Worm (Caenorhabditis elegans): ENCODE measurements around the gene C50D2.6.

Gene C50D2.6

ce11 chrII:57873-58272 lies 26.4 kb upstream of the C50D2.6 start:
- TF ChIP-seq fax-1 (tag; optimal IDR thresholded peaks at IDR 0.05): no peak
- TF ChIP-seq ahr-1 (tag; optimal IDR thresholded peaks at IDR 0.05): no peak
- TF ChIP-seq C38D4.7 (GFP tag; optimal IDR thresholded peaks at IDR 0.05): no peak
- no peak for TF ChIP-seq hlh-8 (tag; optimal IDR thresholded peaks at IDR 0.05)
- TF ChIP-seq npax-4 (tag; optimal IDR thresholded peaks at IDR 0.05): no peak
- no peak for TF ChIP-seq nhr-11 (tag; optimal IDR thresholded peaks at IDR 0.05)
- TF ChIP-seq eyg-1 (tag; optimal IDR thresholded peaks at IDR 0.05): no peak
- TF ChIP-seq ceh-6 (GFP tag; optimal IDR thresholded peaks at IDR 0.05): no peak
- no peak for TF ChIP-seq unc-55 (GFP tag; optimal IDR thresholded peaks at IDR 0.05)
- no peak for TF ChIP-seq C08G9.2 (tag; optimal IDR thresholded peaks at IDR 0.05)
- no peak for TF ChIP-seq hlh-6 (tag; optimal IDR thresholded peaks at IDR 0.05)
- TF ChIP-seq gmeb-2 (tag; optimal IDR thresholded peaks at IDR 0.05): no peak
- no peak for TF ChIP-seq unc-3 (GFP tag; conservative IDR thresholded peaks at IDR 0.05)
- no peak for TF ChIP-seq unc-3 (tag; optimal IDR thresholded peaks at IDR 0.05)
- TF ChIP-seq ceh-31 (tag; optimal IDR thresholded peaks at IDR 0.05): no peak
- TF ChIP-seq hlh-30 (tag; optimal IDR thresholded peaks at IDR 0.05; ENCODE audit: insufficient read depth): no peak
- TF ChIP-seq ceh-22 (tag; optimal IDR thresholded peaks at IDR 0.05): no peak
- TF ChIP-seq tbx-7 (tag; optimal IDR thresholded peaks at IDR 0.05): no peak
- TF ChIP-seq ztf-16 (tag; optimal IDR thresholded peaks at IDR 0.05): no peak
- no peak for TF ChIP-seq ttx-3 (tag; optimal IDR thresholded peaks at IDR 0.05)

DNA sequence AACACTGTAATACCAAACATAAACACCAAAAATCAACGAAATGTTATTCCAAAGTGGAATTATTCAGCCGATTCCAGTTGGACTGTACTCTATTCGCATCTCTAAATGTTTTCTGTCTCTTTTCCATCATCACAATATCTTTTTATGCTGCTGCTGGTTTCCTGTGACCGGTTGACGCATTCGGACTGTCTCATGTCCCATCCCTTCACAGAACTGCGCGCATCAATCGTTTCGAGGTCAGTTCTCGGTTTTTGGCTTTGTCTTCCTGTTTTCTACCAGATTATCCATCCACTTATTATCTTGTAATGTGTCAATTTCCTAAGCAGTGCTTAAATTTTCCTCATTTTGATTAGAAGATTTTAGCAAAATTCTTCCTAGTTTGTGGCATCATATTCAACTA lies 24.2 kb upstream of the C50D2.6 start:
- no peak for TF ChIP-seq elt-4 (tag; optimal IDR thresholded peaks at IDR 0.05)
- no peak for TF ChIP-seq pag-3 (tag; optimal IDR thresholded peaks at IDR 0.05; ENCODE audit: borderline replicate concordance)
- no peak for TF ChIP-seq lin-11 (tag; optimal IDR thresholded peaks at IDR 0.05)
- TF ChIP-seq npax-4 (tag; optimal IDR thresholded peaks at IDR 0.05): no peak
- TF ChIP-seq pha-2 (tag; optimal IDR thresholded peaks at IDR 0.05): no peak
- no peak for TF ChIP-seq ttx-3 (tag; optimal IDR thresholded peaks at IDR 0.05)
- TF ChIP-seq mec-3 (tag; optimal IDR thresholded peaks at IDR 0.05; ENCODE audit: borderline replicate concordance): no peak
- no peak for TF ChIP-seq rnt-1 (tag; optimal IDR thresholded peaks at IDR 0.05)
- no peak for TF ChIP-seq tbx-2 (tag; optimal IDR thresholded peaks at IDR 0.05)
- no peak for TF ChIP-seq ceh-18 (tag; optimal IDR thresholded peaks at IDR 0.05)
- no peak for TF ChIP-seq sox-2 (GFP tag; IDR thresholded peaks at IDR 0.05)
- TF ChIP-seq unc-42 (tag; optimal IDR thresholded peaks at IDR 0.05): no peak
- no peak for TF ChIP-seq unc-3 (GFP tag; conservative IDR thresholded peaks at IDR 0.05)
- TF ChIP-seq unc-3 (tag; optimal IDR thresholded peaks at IDR 0.05): no peak
- TF ChIP-seq C38D4.7 (GFP tag; optimal IDR thresholded peaks at IDR 0.05): no peak
- TF ChIP-seq C08G9.2 (tag; optimal IDR thresholded peaks at IDR 0.05): no peak
- no peak for TF ChIP-seq hlh-8 (tag; optimal IDR thresholded peaks at IDR 0.05)
- TF ChIP-seq hlh-30 (tag; optimal IDR thresholded peaks at IDR 0.05; ENCODE audit: insufficient read depth): no peak
- no peak for TF ChIP-seq sox-4 (tag; optimal IDR thresholded peaks at IDR 0.05)

ce11 chrII:61013-61412 lies 23.2 kb upstream of the C50D2.6 start, which contains the start of gene C23H3.2:
C23H3.2 (plus strand) TSS chrII:61313.
- no peak for TF ChIP-seq ceh-30 (tag; optimal IDR thresholded peaks at IDR 0.05)
- no peak for TF ChIP-seq fkh-6 (tag; optimal IDR thresholded peaks at IDR 0.05)
- no peak for TF ChIP-seq dve-1 (tag; optimal IDR thresholded peaks at IDR 0.05)
- no peak for TF ChIP-seq T23F11.4 (GFP tag; optimal IDR thresholded peaks at IDR 0.05)
- no peak for TF ChIP-seq ceh-48 (tag; optimal IDR thresholded peaks at IDR 0.05)
- TF ChIP-seq sox-4 (tag; optimal IDR thresholded peaks at IDR 0.05): no peak
- no peak for TF ChIP-seq sox-2 (GFP tag; IDR thresholded peaks at IDR 0.05)
- no peak for TF ChIP-seq tbx-7 (tag; optimal IDR thresholded peaks at IDR 0.05)
- TF ChIP-seq che-1 (tag; optimal IDR thresholded peaks at IDR 0.05): no peak
- no peak for TF ChIP-seq ceh-6 (GFP tag; optimal IDR thresholded peaks at IDR 0.05)

ce11 chrII:65484-65883 lies 18.8 kb upstream of the C50D2.6 start:
- no peak for TF ChIP-seq npax-4 (tag; optimal IDR thresholded peaks at IDR 0.05)
- no peak for TF ChIP-seq unc-86 (tag; optimal IDR thresholded peaks at IDR 0.05)
- TF ChIP-seq sox-2 (GFP tag; IDR thresholded peaks at IDR 0.05): no peak
- TF ChIP-seq elt-2 (tag; optimal IDR thresholded peaks at IDR 0.05): no peak
- no peak for TF ChIP-seq unc-3 (GFP tag; conservative IDR thresholded peaks at IDR 0.05)
- no peak for TF ChIP-seq unc-3 (tag; optimal IDR thresholded peaks at IDR 0.05)
- no peak for TF ChIP-seq C38D4.7 (GFP tag; optimal IDR thresholded peaks at IDR 0.05)
- no peak for TF ChIP-seq ets-4 (tag; optimal IDR thresholded peaks at IDR 0.05)
- no peak for TF ChIP-seq unc-42 (tag; optimal IDR thresholded peaks at IDR 0.05)
- no peak for TF ChIP-seq eyg-1 (tag; optimal IDR thresholded peaks at IDR 0.05)
- TF ChIP-seq madf-2 (tag; optimal IDR thresholded peaks at IDR 0.05): no peak
- TF ChIP-seq gmeb-2 (tag; optimal IDR thresholded peaks at IDR 0.05): no peak
- TF ChIP-seq ahr-1 (tag; optimal IDR thresholded peaks at IDR 0.05): no peak
- no peak for TF ChIP-seq ceh-24 (tag; optimal IDR thresholded peaks at IDR 0.05)
- no peak for TF ChIP-seq ceh-45 (GFP tag; IDR thresholded peaks at IDR 0.05)
- TF ChIP-seq C08G9.2 (tag; optimal IDR thresholded peaks at IDR 0.05): no peak

Data from whole organism, late embryonic.